Worm (Caenorhabditis elegans): ENCODE data around the gene pals-39.

DNA sequence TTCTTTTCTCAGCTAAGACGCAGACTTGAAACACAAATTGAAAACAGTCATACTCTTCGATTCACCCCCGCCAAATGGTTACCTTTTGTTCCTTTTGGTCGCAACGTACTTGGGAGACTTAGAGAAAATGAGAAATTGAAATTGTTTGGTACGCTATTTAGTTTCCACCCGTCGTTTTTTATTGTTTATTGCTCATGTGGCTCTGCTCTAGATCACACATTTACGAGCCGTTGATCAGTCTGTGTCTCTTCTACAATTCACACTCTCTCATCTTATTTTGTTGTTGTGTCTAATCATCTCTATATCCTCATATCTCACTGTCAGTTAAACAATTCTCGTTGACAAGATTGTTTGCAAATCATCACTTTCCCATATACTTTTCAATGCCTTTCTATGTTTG, 44.3 kb upstream of the pals-39 start:
- TF ChIP-seq nhr-6 (tag; optimal IDR thresholded peaks at IDR 0.05) (peak; percentile 48), dve-1 (tag; optimal IDR thresholded peaks at IDR 0.05; ENCODE audit: insufficient read depth) (no peak), ceh-28 (tag; optimal IDR thresholded peaks at IDR 0.05) (no peak), fkh-10 (GFP tag; optimal IDR thresholded peaks at IDR 0.05) (no peak), fos-1 (tag; optimal IDR thresholded peaks at IDR 0.05) (no peak), F37D6.2 (tag; optimal IDR thresholded peaks at IDR 0.05) (no peak), Y48G9A.11 (GFP tag; IDR thresholded peaks at IDR 0.05) (no peak), ceh-20 (GFP tag; IDR thresholded peaks at IDR 0.05) (no peak), dpl-1 (GFP tag; optimal IDR thresholded peaks at IDR 0.05) (no peak), nhr-11 (tag; optimal IDR thresholded peaks at IDR 0.05) (no peak), ZK546.5 (tag; optimal IDR thresholded peaks at IDR 0.05) (no peak), lin-39 (tag; optimal IDR thresholded peaks at IDR 0.05) (no peak), lin-15B (tag; optimal IDR thresholded peaks at IDR 0.05) (no peak), nhr-237 (tag; optimal IDR thresholded peaks at IDR 0.05) (no peak)

All from whole organism, L4 larva.